Worm (Caenorhabditis elegans) whole organism, L1 larva: ENCODE results near the gene pdi-1.
A peak's percentile ranks its signal among the peaks of the same experiment; 100 is the strongest.

Experiments used
- C04F5.9 ChIP-seq: sonication (generic microtip); optimal IDR thresholded peaks from 2 replicates; lab custom pipeline; 2016; ENCODE audit warnings: missing genetic modification characterization, missing compliant biosample characterization
- C16A3.4 ChIP-seq: fragments of 150-350 bp; optimal IDR thresholded peaks from 2 replicates; lab custom pipeline; 2014; ENCODE audit warnings: missing biosample characterization, missing genetic modification characterization
- C34B4.2 ChIP-seq: sonication (generic microtip); optimal IDR thresholded peaks from 2 replicates; lab custom pipeline; 2017; ENCODE audit warnings: mild to moderate bottlenecking, missing genetic modification characterization, missing compliant biosample characterization
- F16B12.6 ChIP-seq: fragments of 150-350 bp; optimal IDR thresholded peaks from 2 replicates; lab custom pipeline; 2014; ENCODE audit warnings: missing biosample characterization, missing genetic modification characterization
- Y116A8C.19 ChIP-seq: sonication (generic microtip); optimal IDR thresholded peaks from 2 replicates; lab custom pipeline; 2016; ENCODE audit warnings: missing compliant biosample characterization, missing genetic modification characterization, borderline replicate concordance
- aha-1 ChIP-seq: fragments of 150-350 bp; optimal IDR thresholded peaks from 2 replicates; lab custom pipeline; 2014; ENCODE audit warnings: missing biosample characterization, missing genetic modification characterization
- ama-1 ChIP-seq: fragments of 150-350 bp; optimal IDR thresholded peaks from 2 replicates; lab custom pipeline; 2014
- blmp-1 ChIP-seq: fragments of 150-350 bp; optimal IDR thresholded peaks from 2 replicates; lab custom pipeline; 2014; ENCODE audit warnings: missing biosample characterization, missing genetic modification characterization
- ceh-63 ChIP-seq: fragments of 200-800 bp; sonication (Bioruptor generic); optimal IDR thresholded peaks from 2 replicates; lab custom pipeline; 2018; ENCODE audit warnings: mild to moderate bottlenecking, missing genetic modification characterization, missing compliant biosample characterization
- ceh-8 ChIP-seq: fragments of 200-800 bp; sonication (Bioruptor generic); optimal IDR thresholded peaks from 2 replicates; lab custom pipeline; 2018; ENCODE audit warnings: mild to moderate bottlenecking, missing genetic modification characterization, moderate library complexity, missing compliant biosample characterization
- ceh-82 ChIP-seq, 3 experiments: fragments of 150-350 bp in 1 of 3; sonication (generic microtip) in 2 of 3; optimal IDR thresholded peaks; 2 replicates each; lab custom pipeline; 2014 to 2017; ENCODE audit warnings: missing biosample characterization in 3 of 3, missing genetic modification characterization in 3 of 3
- ceh-90 ChIP-seq: sonication (generic microtip); optimal IDR thresholded peaks from 2 replicates; lab custom pipeline; 2016; ENCODE audit warnings: missing genetic modification characterization, missing compliant biosample characterization
- ces-1 ChIP-seq: fragments of 150-350 bp; optimal IDR thresholded peaks from 2 replicates; lab custom pipeline; 2014; ENCODE audit warnings: missing biosample characterization, missing genetic modification reagents, missing genetic modification characterization
- dpl-1 ChIP-seq, 3 experiments: fragments of 150-350 bp in 2 of 3; sonication (generic microtip) in 1 of 3; optimal IDR thresholded peaks; 2 replicates each; lab custom pipeline; 2014 to 2017; ENCODE audit warnings: missing biosample characterization in 3 of 3, missing genetic modification characterization in 3 of 3, missing genetic modification reagents in 3 of 3
- efl-1 ChIP-seq, 4 experiments: fragments of 150-350 bp; optimal IDR thresholded peaks in 3 of 4; peaks in 1 of 4; 1 replicate in 1 of 4; 2 replicates in 3 of 4; lab custom pipeline; 2014; ENCODE audit warnings: missing biosample characterization in 2 of 4, missing genetic modification characterization in 2 of 4, missing genetic modification reagents in 2 of 4
- efl-3 ChIP-seq: fragments of 200-800 bp; sonication (Bioruptor generic); optimal IDR thresholded peaks from 2 replicates; lab custom pipeline; 2018; ENCODE audit warnings: mild to moderate bottlenecking, missing genetic modification characterization, missing compliant biosample characterization
- egl-13 ChIP-seq: sonication (generic microtip); optimal IDR thresholded peaks from 2 replicates; lab custom pipeline; 2016; ENCODE audit warnings: missing genotype, missing genetic modification reagents, missing genetic modification characterization, missing compliant biosample characterization
- elt-2 ChIP-seq: sonication (generic microtip); optimal IDR thresholded peaks from 2 replicates; lab custom pipeline; 2016; ENCODE audit warnings: missing genetic modification characterization, mild to moderate bottlenecking, inconsistent platforms, missing compliant biosample characterization, missing genetic modification reagents
- elt-3 ChIP-seq, 6 experiments: fragments of 150-350 bp in 1 of 6; sonication (generic microtip); optimal IDR thresholded peaks; 2 replicates each; lab custom pipeline; 2017 to 2018; ENCODE audit warnings: missing biosample characterization in 6 of 6, missing genetic modification characterization in 6 of 6, inconsistent platforms in 1 of 6
- ets-5 ChIP-seq: fragments of 200-800 bp; sonication (Bioruptor generic); IDR thresholded peaks from 2 replicates; pipeline ENCODE4 v1.3.6; 2022; ENCODE audit warnings: missing genetic modification characterization, missing compliant biosample characterization
- fkh-10 ChIP-seq: sonication (generic microtip); optimal IDR thresholded peaks from 2 replicates; lab custom pipeline; 2017; ENCODE audit warnings: missing biosample characterization, missing genetic modification reagents, missing genetic modification characterization
- hlh-17 ChIP-seq: fragments of 200-800 bp; sonication (Bioruptor generic); optimal IDR thresholded peaks from 2 replicates; lab custom pipeline; 2018; ENCODE audit warnings: missing genetic modification characterization, mild to moderate bottlenecking, missing compliant biosample characterization, moderate library complexity, borderline replicate concordance
- hlh-4 ChIP-seq: sonication (generic microtip); optimal IDR thresholded peaks from 2 replicates; lab custom pipeline; 2016; ENCODE audit warnings: mild to moderate bottlenecking, missing genetic modification characterization, missing compliant biosample characterization
- hpl-2 ChIP-seq: fragments of 150-350 bp; optimal IDR thresholded peaks from 2 replicates; lab custom pipeline; 2014; ENCODE audit warnings: missing biosample characterization, missing genetic modification reagents, missing genetic modification characterization
- isw-1 ChIP-seq: fragments of 200-800 bp; sonication (Bioruptor generic); IDR thresholded peaks from 2 replicates; pipeline ENCODE4 v1.3.6; 2022; ENCODE audit warnings: missing genetic modification characterization, missing compliant biosample characterization
- lin-13 ChIP-seq: fragments of 150-350 bp; optimal IDR thresholded peaks from 2 replicates; lab custom pipeline; 2014; ENCODE audit warnings: missing biosample characterization, missing genetic modification reagents, missing genetic modification characterization
- lin-15B ChIP-seq: fragments of 150-350 bp; sonication (generic microtip); optimal IDR thresholded peaks from 3 replicates; lab custom pipeline; 2014; ENCODE audit warnings: missing biosample characterization, missing genetic modification characterization
- lin-35 ChIP-seq, 2 experiments: fragments of 150-350 bp; optimal IDR thresholded peaks; 2 replicates each; lab custom pipeline; 2014; ENCODE audit warnings: missing biosample characterization in 2 of 2, missing genetic modification characterization in 2 of 2, missing genetic modification reagents in 2 of 2
- lsy-2 ChIP-seq, 2 experiments: fragments of 150-350 bp; optimal IDR thresholded peaks; 2 replicates each; lab custom pipeline; 2014; ENCODE audit warnings: missing biosample characterization in 2 of 2, missing genetic modification characterization in 2 of 2
- mab-9 ChIP-seq: fragments of 200-800 bp; sonication (Bioruptor generic); IDR thresholded peaks from 2 replicates; pipeline ENCODE4 v1.3.6; 2022; ENCODE audit warnings: missing genetic modification reagents, missing genetic modification characterization, missing compliant biosample characterization
- mef-2 ChIP-seq: fragments of 150-350 bp; optimal IDR thresholded peaks from 2 replicates; lab custom pipeline; 2014; ENCODE audit warnings: missing biosample characterization, missing genetic modification characterization
- nhr-19 ChIP-seq: fragments of 200-800 bp; sonication (Bioruptor generic); conservative IDR thresholded peaks from 2 replicates; pipeline ENCODE4 v1.3.6; 2022; ENCODE audit warnings: missing genetic modification characterization, missing compliant biosample characterization
- nhr-20 ChIP-seq: sonication (generic microtip); optimal IDR thresholded peaks from 2 replicates; lab custom pipeline; 2016; ENCODE audit warnings: mild to moderate bottlenecking, missing genetic modification characterization, missing compliant biosample characterization
- nhr-28 ChIP-seq: fragments of 150-350 bp; optimal IDR thresholded peaks from 2 replicates; lab custom pipeline; 2014; ENCODE audit warnings: missing biosample characterization, missing genetic modification characterization
- nhr-71 ChIP-seq: sonication (generic microtip); optimal IDR thresholded peaks from 2 replicates; lab custom pipeline; 2016; ENCODE audit warnings: mild to moderate bottlenecking, missing genetic modification characterization, moderate library complexity, missing compliant biosample characterization
- nhr-76 ChIP-seq: sonication (generic microtip); optimal IDR thresholded peaks from 2 replicates; lab custom pipeline; 2017; ENCODE audit warnings: missing biosample characterization, missing genetic modification characterization
- nhr-77 ChIP-seq: fragments of 150-350 bp; optimal IDR thresholded peaks from 2 replicates; lab custom pipeline; 2014; ENCODE audit warnings: missing biosample characterization, missing genetic modification characterization
- pag-3 ChIP-seq: sonication (generic microtip); optimal IDR thresholded peaks from 2 replicates; lab custom pipeline; 2017; ENCODE audit warnings: missing genetic modification characterization, mild to moderate bottlenecking, missing compliant biosample characterization, antibody characterized with exemption, borderline replicate concordance; ENCODE audit not compliant: insufficient read depth
- pax-3 ChIP-seq: fragments of 200-800 bp; sonication (Bioruptor generic); optimal IDR thresholded peaks from 2 replicates; lab custom pipeline; 2018; ENCODE audit warnings: mild to moderate bottlenecking, missing genetic modification characterization, moderate library complexity, missing compliant biosample characterization
- rnt-1 ChIP-seq: sonication (generic microtip); optimal IDR thresholded peaks from 2 replicates; lab custom pipeline; 2016; ENCODE audit warnings: mild to moderate bottlenecking, missing genetic modification characterization, moderate library complexity, missing compliant biosample characterization
- skn-1 ChIP-seq: fragments of 150-350 bp; optimal IDR thresholded peaks from 2 replicates; lab custom pipeline; 2014; ENCODE audit warnings: missing biosample characterization, missing genetic modification characterization
- snpc-4 ChIP-seq: fragments of 150-350 bp; optimal IDR thresholded peaks from 2 replicates; lab custom pipeline; 2014; ENCODE audit warnings: missing biosample characterization, missing genetic modification characterization
- snu-23 ChIP-seq: sonication (generic microtip); optimal IDR thresholded peaks from 2 replicates; lab custom pipeline; 2016; ENCODE audit warnings: missing genetic modification characterization, missing compliant biosample characterization
- sptf-1 ChIP-seq: fragments of 150-350 bp; optimal IDR thresholded peaks from 2 replicates; lab custom pipeline; 2014; ENCODE audit warnings: missing biosample characterization, missing genetic modification characterization
- sup-37 ChIP-seq: fragments of 200-800 bp; sonication (Bioruptor generic); optimal IDR thresholded peaks from 2 replicates; lab custom pipeline; 2018; ENCODE audit warnings: mild to moderate bottlenecking, missing genetic modification characterization, missing compliant biosample characterization
- tlp-1 ChIP-seq: fragments of 150-350 bp; optimal IDR thresholded peaks from 2 replicates; lab custom pipeline; 2014; ENCODE audit warnings: missing biosample characterization, missing genetic modification characterization
- unc-130 ChIP-seq: fragments of 150-350 bp; optimal IDR thresholded peaks from 2 replicates; lab custom pipeline; 2017; ENCODE audit warnings: missing biosample characterization, missing genetic modification characterization, inconsistent platforms
- unc-30 ChIP-seq: sonication (generic microtip); optimal IDR thresholded peaks from 2 replicates; lab custom pipeline; 2017; ENCODE audit warnings: missing biosample characterization, missing genetic modification characterization
- unc-62 ChIP-seq: fragments of 150-350 bp; optimal IDR thresholded peaks from 2 replicates; lab custom pipeline; 2014; ENCODE audit warnings: missing biosample characterization, missing genetic modification reagents, missing genetic modification characterization
- unc-98 ChIP-seq: fragments of 200-800 bp; sonication (Bioruptor generic); IDR thresholded peaks from 2 replicates; pipeline ENCODE4 v1.3.6; 2022; ENCODE audit warnings: missing genetic modification characterization, missing compliant biosample characterization
- ztf-11 ChIP-seq, 2 experiments: sonication (generic microtip); optimal IDR thresholded peaks; 2 replicates each; lab custom pipeline; 2016 to 2017; ENCODE audit warnings: missing genetic modification characterization in 2 of 2, missing biosample characterization in 1 of 2, missing compliant biosample characterization in 1 of 2
- ztf-4 ChIP-seq: fragments of 150-350 bp; optimal IDR thresholded peaks from 2 replicates; lab custom pipeline; 2014; ENCODE audit warnings: missing biosample characterization, missing genetic modification characterization

The pdi-1 gene

ce11 chrIII:3650677-3651315 lies 50.5 kb downstream of the pdi-1 start, which contains the start of the genes madf-8 and gsr-1 (continued):
- no peak for TF ChIP-seq blmp-1 (tag; lab: Kevin White, UChicago)
- no peak for TF ChIP-seq mab-9 (GFP tag; lab: Robert Waterston, UW)
- TF ChIP-seq lin-35 (GFP tag; optimal IDR thresholded peaks at IDR 0.05; lab: Kevin White, UChicago) = peak; percentile 77 to 84
- TF ChIP-seq unc-98 (GFP tag; lab: Robert Waterston, UW) = no peak
- no peak for TF ChIP-seq unc-30
- no peak for TF ChIP-seq pag-3
- no peak for TF ChIP-seq ceh-90 (tag; lab: Kevin White, UChicago)
- no peak for TF ChIP-seq hlh-17 (GFP tag; lab: Kevin White, UChicago)
- TF ChIP-seq isw-1 (GFP tag; lab: Robert Waterston, UW) = peak; percentile 43
- TF ChIP-seq F16B12.6 = peak; percentile 2
- TF ChIP-seq hpl-2 (GFP tag; lab: Kevin White, UChicago) = no peak
- peak; percentile 50 for TF ChIP-seq snpc-4 (tag; lab: Kevin White, UChicago)
- no peak for TF ChIP-seq ama-1 (lab: Kevin White, UChicago)
- no peak for TF ChIP-seq unc-62
- peak; percentile 78 for TF ChIP-seq rnt-1
- no peak for TF ChIP-seq nhr-76 (tag; lab: Kevin White, UChicago)
- no peak for TF ChIP-seq C04F5.9 (tag; lab: Kevin White, UChicago)
- TF ChIP-seq lin-15B (tag; lab: Kevin White, UChicago) = peak; percentile 45
- TF ChIP-seq pax-3 (tag; lab: Kevin White, UChicago) = peak; percentile 40
- no peak for TF ChIP-seq ztf-4 (tag; lab: Kevin White, UChicago)
- no peak for TF ChIP-seq ets-5
- TF ChIP-seq fkh-10 (GFP tag; lab: Kevin White, UChicago) = no peak
- TF ChIP-seq Y116A8C.19 (tag; lab: Kevin White, UChicago) = no peak
- TF ChIP-seq ceh-63 (GFP tag; lab: Kevin White, UChicago) = no peak
- peak; percentile 57 for TF ChIP-seq unc-130 (tag; lab: Kevin White, UChicago)
- TF ChIP-seq dpl-1 (GFP tag; optimal IDR thresholded peaks at IDR 0.05; lab: Kevin White, UChicago) = peak; percentile 83 to 90 (median 85)
- peak; percentile 62 for TF ChIP-seq nhr-19 (GFP tag; lab: Robert Waterston, UW)
- peak; percentile 33 for TF ChIP-seq nhr-20 (tag; lab: Kevin White, UChicago)
- TF ChIP-seq aha-1 (tag; lab: Kevin White, UChicago) = no peak
- no peak for TF ChIP-seq C34B4.2
- TF ChIP-seq efl-3 (GFP tag; lab: Kevin White, UChicago) = no peak
- TF ChIP-seq sup-37 (GFP tag; lab: Kevin White, UChicago) = no peak
- TF ChIP-seq lsy-2 (tag; optimal IDR thresholded peaks at IDR 0.05; lab: Kevin White, UChicago) = peak; percentile 67 to 77
- peak; percentile 40 to 49 (median 43) for TF ChIP-seq ceh-82 (tag; optimal IDR thresholded peaks at IDR 0.05; lab: Kevin White, UChicago)
- TF ChIP-seq snu-23 = peak; percentile 59
- TF ChIP-seq elt-2 (tag; lab: Kevin White, UChicago) = no peak
- TF ChIP-seq mef-2 = no peak
- TF ChIP-seq lin-13 = no peak
- no peak for TF ChIP-seq ces-1 (GFP tag; lab: Kevin White, UChicago)
- TF ChIP-seq skn-1 (tag; lab: Kevin White, UChicago) = peak; percentile 53
- TF ChIP-seq tlp-1 (tag; lab: Kevin White, UChicago) = no peak
- TF ChIP-seq egl-13 (tag; lab: Kevin White, UChicago) = peak; percentile 4
- no peak for TF ChIP-seq nhr-77 (tag; lab: Kevin White, UChicago)
- TF ChIP-seq sptf-1 (tag; lab: Kevin White, UChicago) = no peak
- peak; percentile 48 for TF ChIP-seq C16A3.4 (tag; lab: Kevin White, UChicago)
- peak; percentile 75 for TF ChIP-seq nhr-71 (tag; lab: Kevin White, UChicago)
- TF ChIP-seq ceh-8 (GFP tag; lab: Kevin White, UChicago) = no peak
- TF ChIP-seq ztf-11 (tag; optimal IDR thresholded peaks at IDR 0.05; lab: Kevin White, UChicago) = peak in 1 of 2 experiments; percentile 26
- TF ChIP-seq nhr-28 (tag; lab: Kevin White, UChicago) = no peak
- TF ChIP-seq efl-1 (optimal IDR thresholded peaks at IDR 0.05; lab: Kevin White, UChicago) = peak; percentile 88 to 89
- peak; percentile 86 to 98 for TF ChIP-seq efl-1 (GFP tag; optimal IDR thresholded peaks at IDR 0.05 in 1 of 2; lab: Kevin White, UChicago)
- TF ChIP-seq hlh-4 (tag; lab: Kevin White, UChicago) = no peak
- TF ChIP-seq elt-3 (tag; optimal IDR thresholded peaks at IDR 0.05; lab: Kevin White, UChicago) = no peak
